Worm (Caenorhabditis elegans) whole organism, late embryonic: ENCODE results near the gene K04C2.7.

Experiments used
- Y22D7AL.16 ChIP-seq: sonication (generic microtip); optimal IDR thresholded peaks from 2 replicates; lab custom pipeline; 2016; ENCODE audit warnings: missing genetic modification characterization, missing compliant biosample characterization
- elt-4 ChIP-seq: sonication (generic microtip); optimal IDR thresholded peaks from 2 replicates; lab custom pipeline; 2016; ENCODE audit warnings: missing genetic modification characterization, missing compliant biosample characterization
- ets-4 ChIP-seq: sonication (generic microtip); optimal IDR thresholded peaks from 2 replicates; lab custom pipeline; 2016; ENCODE audit warnings: missing genetic modification characterization, missing compliant biosample characterization
- fkh-6 ChIP-seq: sonication (generic microtip); optimal IDR thresholded peaks from 2 replicates; lab custom pipeline; 2016; ENCODE audit warnings: missing genetic modification characterization, missing compliant biosample characterization
- hlh-30 ChIP-seq: sonication (generic microtip); optimal IDR thresholded peaks from 2 replicates; lab custom pipeline; 2017; ENCODE audit warnings: antibody characterized with exemption, missing genetic modification characterization, missing compliant biosample characterization; ENCODE audit not compliant: insufficient read depth
- nfya-1 ChIP-seq: sonication (generic microtip); optimal IDR thresholded peaks from 2 replicates; lab custom pipeline; 2017; ENCODE audit warnings: missing genetic modification characterization, mild to moderate bottlenecking, missing compliant biosample characterization, antibody characterized with exemption, moderate library complexity
- nhr-11 ChIP-seq: fragments of 150-350 bp; optimal IDR thresholded peaks from 2 replicates; lab custom pipeline; 2014; ENCODE audit warnings: missing biosample characterization, missing genetic modification characterization
- pax-1 ChIP-seq: fragments of 150-350 bp; optimal IDR thresholded peaks from 2 replicates; lab custom pipeline; 2014; ENCODE audit warnings: missing biosample characterization, missing genetic modification characterization
- pha-4 ChIP-seq: fragments of 150-350 bp; optimal IDR thresholded peaks from 2 replicates; lab custom pipeline; 2018; ENCODE audit warnings: missing biosample characterization, missing genetic modification reagents, missing genetic modification characterization
- sox-4 ChIP-seq: sonication (generic microtip); optimal IDR thresholded peaks from 2 replicates; lab custom pipeline; 2017; ENCODE audit warnings: mild to moderate bottlenecking, missing genetic modification characterization, inconsistent platforms, missing compliant biosample characterization
- syd-9 ChIP-seq: sonication (generic microtip); optimal IDR thresholded peaks from 2 replicates; lab custom pipeline; 2016; ENCODE audit warnings: mild to moderate bottlenecking, missing genetic modification characterization, moderate library complexity, missing compliant biosample characterization
- unc-55 ChIP-seq: sonication (generic microtip); optimal IDR thresholded peaks from 2 replicates; lab custom pipeline; 2017; ENCODE audit warnings: missing biosample characterization, missing genetic modification reagents, missing genetic modification characterization

DNA sequence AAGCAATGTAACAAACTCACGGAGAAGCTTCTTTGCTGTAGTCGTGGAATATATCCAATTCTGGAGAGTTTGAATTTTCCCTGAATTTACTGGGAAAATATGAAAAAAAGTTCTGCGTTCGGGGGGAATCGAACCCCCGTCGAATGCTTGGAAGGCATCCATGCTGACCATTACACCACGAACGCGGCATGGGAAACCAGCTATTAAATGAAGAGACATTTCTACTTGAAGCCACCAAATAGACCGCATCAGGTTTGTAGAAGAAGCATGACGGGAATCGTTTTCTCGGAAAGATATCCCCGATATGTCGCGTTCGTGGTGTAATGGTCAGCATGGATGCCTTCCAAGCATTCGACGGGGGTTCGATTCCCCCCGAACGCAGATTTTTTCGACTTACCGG is 7.6 kb downstream of the K04C2.7 start:
- TF ChIP-seq nfya-1: no peak
- no peak for TF ChIP-seq pha-4 (tag; lab: Kevin White, UChicago)
- no peak for TF ChIP-seq nhr-11 (tag; lab: Kevin White, UChicago)
- TF ChIP-seq pax-1 (tag; lab: Kevin White, UChicago): no peak
- no peak for TF ChIP-seq Y22D7AL.16 (tag; lab: Kevin White, UChicago)
- no peak for TF ChIP-seq syd-9
- no peak for TF ChIP-seq ets-4 (tag; lab: Kevin White, UChicago)
- no peak for TF ChIP-seq fkh-6
- TF ChIP-seq elt-4 (tag; lab: Kevin White, UChicago): no peak
- no peak for TF ChIP-seq unc-55
- no peak for TF ChIP-seq hlh-30
- TF ChIP-seq sox-4 (tag; lab: Kevin White, UChicago): no peak
